Fruit fly (Drosophila melanogaster) whole organism, embryonic: ENCODE results near the gene CG31347.

Experiments
- BtbVII ChIP-seq: fragments of 200-800 bp; sonication (Bioruptor generic); optimal IDR thresholded peaks from 3 replicates; lab custom pipeline; 2017; ENCODE audit warnings: missing biosample characterization, mild to moderate bottlenecking, missing genetic modification characterization
- CG10565 ChIP-seq: fragments of 200-800 bp; sonication (Bioruptor generic); optimal IDR thresholded peaks from 3 replicates; lab custom pipeline; 2016; ENCODE audit warnings: missing biosample characterization, mild to moderate bottlenecking, missing genetic modification characterization
- CG11504 ChIP-seq: fragments of 200-800 bp; sonication (Bioruptor generic); optimal IDR thresholded peaks from 3 replicates; lab custom pipeline; 2019; ENCODE audit warnings: missing biosample characterization, mild to moderate bottlenecking, missing genetic modification characterization, moderate library complexity
- CG12104 ChIP-seq: fragments of 200-800 bp; sonication (Bioruptor generic); optimal IDR thresholded peaks from 3 replicates; lab custom pipeline; 2016; ENCODE audit warnings: missing biosample characterization, missing genetic modification characterization
- CG15601 ChIP-seq: fragments of 200-800 bp; sonication (Bioruptor generic); optimal IDR thresholded peaks from 3 replicates; lab custom pipeline; 2019; ENCODE audit warnings: missing biosample characterization, mild to moderate bottlenecking, missing genetic modification characterization, moderate library complexity
- CG15696 ChIP-seq: fragments of 200-800 bp; sonication (Bioruptor generic); optimal IDR thresholded peaks from 2 replicates; lab custom pipeline; 2019; ENCODE audit warnings: missing biosample characterization, mild to moderate bottlenecking, missing genetic modification characterization, moderate library complexity
- CG17361 ChIP-seq: fragments of 200-800 bp; sonication (Bioruptor generic); IDR thresholded peaks from 3 replicates; pipeline ENCODE4 v1.3.6; 2022; ENCODE audit warnings: missing biosample characterization, missing genetic modification characterization
- CG2199 ChIP-seq: fragments of 200-800 bp; sonication (Bioruptor generic); IDR thresholded peaks from 3 replicates; pipeline ENCODE4 v1.3.6; 2022; ENCODE audit warnings: missing biosample characterization, missing genetic modification characterization
- CG2712 ChIP-seq: fragments of 200-800 bp; optimal IDR thresholded peaks from 3 replicates; lab custom pipeline; 2019; ENCODE audit warnings: missing biosample characterization, mild to moderate bottlenecking, missing genetic modification characterization, moderate library complexity
- CG31441 ChIP-seq: fragments of 200-800 bp; sonication (Bioruptor generic); IDR thresholded peaks from 2 replicates; pipeline ENCODE4 v1.3.6; 2022; ENCODE audit warnings: missing biosample characterization, missing genetic modification characterization
- CG33557 ChIP-seq: fragments of 200-800 bp; sonication (Bioruptor generic); optimal IDR thresholded peaks from 2 replicates; lab custom pipeline; 2019; ENCODE audit warnings: missing biosample characterization, mild to moderate bottlenecking, missing genetic modification characterization, moderate library complexity
- CG3726 ChIP-seq: fragments of 200-800 bp; sonication (Bioruptor generic); IDR thresholded peaks from 3 replicates; pipeline ENCODE4, ENCODE4 v1.3.6; 2022; ENCODE audit warnings: missing biosample characterization, missing genetic modification characterization
- CG4282 ChIP-seq: fragments of 200-800 bp; sonication (Bioruptor generic); optimal IDR thresholded peaks from 2 replicates; lab custom pipeline; 2016; ENCODE audit warnings: missing biosample characterization, missing genetic modification characterization
- CG6272 ChIP-seq: fragments of 200-800 bp; sonication (Bioruptor generic); IDR thresholded peaks from 2 replicates; pipeline ENCODE4 v1.3.6; 2022; ENCODE audit warnings: missing biosample characterization, missing genetic modification characterization
- CG7357 ChIP-seq: fragments of 200-800 bp; sonication (Bioruptor generic); IDR thresholded peaks from 3 replicates; pipeline ENCODE4 v1.3.6; 2022; ENCODE audit warnings: missing biosample characterization, missing genetic modification characterization
- CG7987 ChIP-seq: fragments of 200-800 bp; sonication (Bioruptor generic); optimal IDR thresholded peaks from 2 replicates; lab custom pipeline; 2018; ENCODE audit warnings: missing biosample characterization, mild to moderate bottlenecking, missing genetic modification characterization, moderate library complexity
- CG9727 ChIP-seq: fragments of 200-800 bp; sonication (Bioruptor generic); optimal IDR thresholded peaks from 3 replicates; lab custom pipeline; 2017; ENCODE audit warnings: missing biosample characterization, mild to moderate bottlenecking, missing genetic modification characterization
- Dfd ChIP-seq, 2 experiments: fragments of >200 bp; optimal IDR thresholded peaks; 2 replicates each; lab custom pipeline; 2017; ENCODE audit warnings: missing biosample characterization in 2 of 2, missing genetic modification characterization in 2 of 2
- Gsc ChIP-seq: fragments of 200-800 bp; sonication (Bioruptor generic); IDR thresholded peaks from 2 replicates; pipeline ENCODE4 v1.3.6; 2022; ENCODE audit warnings: missing biosample characterization, missing genetic modification characterization
- HLH3B ChIP-seq: fragments of 200-800 bp; sonication (Bioruptor generic); IDR thresholded peaks from 2 replicates; pipeline ENCODE4 v1.3.6; 2022; ENCODE audit warnings: missing biosample characterization, missing genetic modification characterization
- Jarid2 ChIP-seq: fragments of 200-800 bp; sonication (Bioruptor generic); optimal IDR thresholded peaks from 3 replicates; lab custom pipeline; 2017; ENCODE audit warnings: mild to moderate bottlenecking, missing biosample characterization, missing genetic modification reagents, missing genetic modification characterization
- MTF-1 ChIP-seq: fragments of 200-800 bp; sonication (Bioruptor generic); optimal IDR thresholded peaks from 2 replicates; lab custom pipeline; 2018; ENCODE audit warnings: missing biosample characterization, mild to moderate bottlenecking, missing genetic modification characterization, borderline replicate concordance
- Med ChIP-seq: fragments of 200-800 bp; sonication (Bioruptor generic); peaks from one replicate; lab custom pipeline; 2016; ENCODE audit warnings: missing biosample characterization, missing genetic modification characterization, mild to moderate bottlenecking, inconsistent platforms, moderate library complexity
- Opbp ChIP-seq: fragments of 200-800 bp; sonication (Bioruptor generic); IDR thresholded peaks from 3 replicates; pipeline ENCODE4 v1.3.6; 2022; ENCODE audit warnings: missing biosample characterization, missing genetic modification characterization; ENCODE audit not compliant: partially characterized antibody
- Sox102F ChIP-seq: fragments of 200-800 bp; sonication (Bioruptor generic); optimal IDR thresholded peaks from 2 replicates; lab custom pipeline; 2018; ENCODE audit warnings: missing biosample characterization, mild to moderate bottlenecking, missing genetic modification characterization, moderate library complexity
- Sry-β ChIP-seq: fragments of 200-800 bp; sonication (Bioruptor generic); optimal IDR thresholded peaks from 2 replicates; lab custom pipeline; 2018; ENCODE audit warnings: missing biosample characterization, mild to moderate bottlenecking, missing genetic modification characterization, moderate library complexity
- ac ChIP-seq: fragments of 200-800 bp; sonication (Bioruptor generic); optimal IDR thresholded peaks from 3 replicates; lab custom pipeline; 2017; ENCODE audit warnings: missing biosample characterization, mild to moderate bottlenecking, missing genetic modification characterization
- al ChIP-seq: fragments of 200-800 bp; sonication (Bioruptor generic); IDR thresholded peaks from 2 replicates; pipeline ENCODE4 v1.3.6; 2022; ENCODE audit warnings: missing biosample characterization, missing genetic modification characterization
- ap ChIP-seq: fragments of 200-800 bp; sonication (Bioruptor generic); IDR thresholded peaks from 2 replicates; pipeline ENCODE4 v1.3.6; 2022; ENCODE audit warnings: missing biosample characterization, missing genetic modification characterization
- bsh ChIP-seq, 2 experiments: fragments of 200-800 bp; sonication (Bioruptor generic); optimal IDR thresholded peaks; 2 replicates each; lab custom pipeline; 2017 to 2018; ENCODE audit warnings: mild to moderate bottlenecking in 2 of 2, missing biosample characterization in 2 of 2, missing genetic modification characterization in 2 of 2, moderate library complexity in 1 of 2
- caup ChIP-seq: fragments of 200-800 bp; sonication (Bioruptor generic); optimal IDR thresholded peaks from 3 replicates; lab custom pipeline; 2017; ENCODE audit warnings: missing biosample characterization, mild to moderate bottlenecking, missing genetic modification characterization, moderate library complexity; ENCODE audit not compliant: severe bottlenecking
- cg ChIP-seq: fragments of 200-800 bp; sonication (Bioruptor generic); optimal IDR thresholded peaks from 3 replicates; lab custom pipeline; 2019; ENCODE audit warnings: missing biosample characterization, mild to moderate bottlenecking, missing genetic modification characterization, moderate library complexity
- ci ChIP-seq: fragments of 200-800 bp; sonication (Bioruptor generic); IDR thresholded peaks from 3 replicates; pipeline ENCODE4 v1.3.6; 2022; ENCODE audit warnings: missing biosample characterization, missing genetic modification characterization
- ftz-f1 ChIP-seq: fragments of 200-800 bp; sonication (Bioruptor generic); optimal IDR thresholded peaks from 2 replicates; lab custom pipeline; 2016; ENCODE audit warnings: missing biosample characterization, missing genetic modification characterization
- grn ChIP-seq: fragments of 200-800 bp; sonication (Bioruptor generic); optimal IDR thresholded peaks from 3 replicates; lab custom pipeline; 2017; ENCODE audit warnings: missing biosample characterization, missing genetic modification characterization
- gt ChIP-seq: fragments of 200-800 bp; sonication (Bioruptor generic); IDR thresholded peaks from 2 replicates; pipeline ENCODE4 v1.3.6; 2022; ENCODE audit warnings: missing biosample characterization, missing genetic modification characterization
- hb ChIP-seq: fragments of 200-800 bp; sonication (Bioruptor generic); IDR thresholded peaks from 3 replicates; pipeline ENCODE4 v1.3.6; 2022; ENCODE audit warnings: missing biosample characterization, missing genetic modification characterization; ENCODE audit not compliant: partially characterized antibody
- hth ChIP-seq: fragments of >200 bp; optimal IDR thresholded peaks from 2 replicates; lab custom pipeline; 2017; ENCODE audit warnings: inconsistent platforms
- ind ChIP-seq: fragments of 200-800 bp; sonication (Bioruptor generic); optimal IDR thresholded peaks from 3 replicates; lab custom pipeline; 2016; ENCODE audit warnings: missing biosample characterization, missing genetic modification characterization
- inv ChIP-seq: fragments of 200-800 bp; sonication (Bioruptor generic); IDR thresholded peaks from 2 replicates; pipeline ENCODE4 v1.3.6; 2022; ENCODE audit warnings: missing biosample characterization, missing genetic modification characterization; ENCODE audit not compliant: partially characterized antibody
- klu ChIP-seq: fragments of 200-800 bp; sonication (Bioruptor generic); IDR thresholded peaks from 2 replicates; pipeline ENCODE4 v1.3.6; 2022; ENCODE audit warnings: missing biosample characterization, missing genetic modification characterization
- ro ChIP-seq: fragments of 200-800 bp; sonication (Bioruptor generic); IDR thresholded peaks from 2 replicates; pipeline ENCODE4 v1.3.6; 2022; ENCODE audit warnings: missing biosample characterization, missing genetic modification characterization
- sens ChIP-seq: fragments of 200-800 bp; sonication (Bioruptor generic); peaks from one replicate; lab custom pipeline; 2016; ENCODE audit warnings: missing biosample characterization, missing genetic modification characterization
- sqz ChIP-seq: fragments of 200-800 bp; sonication (Bioruptor generic); optimal IDR thresholded peaks from 3 replicates; lab custom pipeline; 2018; ENCODE audit warnings: missing biosample characterization, mild to moderate bottlenecking, missing genetic modification characterization
- tll ChIP-seq, 2 experiments: fragments of 200-800 bp in 1 of 2; fragments of >200 bp in 1 of 2; sonication (Bioruptor generic) in 1 of 2; optimal IDR thresholded peaks; 2 replicates each; lab custom pipeline; 2017 to 2019; ENCODE audit warnings: missing biosample characterization in 2 of 2, missing genetic modification characterization in 2 of 2, mild to moderate bottlenecking in 1 of 2, moderate library complexity in 1 of 2
- twi ChIP-seq: fragments of 200-800 bp; optimal IDR thresholded peaks from 2 replicates; lab custom pipeline; 2019; ENCODE audit warnings: missing biosample characterization, mild to moderate bottlenecking, missing genetic modification characterization, moderate library complexity
- zen ChIP-seq: fragments of 200-800 bp; sonication (Bioruptor generic); optimal IDR thresholded peaks from 3 replicates; lab custom pipeline; 2018; ENCODE audit warnings: missing biosample characterization, mild to moderate bottlenecking, missing genetic modification characterization, moderate library complexity
- zfh1 ChIP-seq: fragments of 200-800 bp; sonication (Bioruptor generic); IDR thresholded peaks from 3 replicates; pipeline ENCODE4 v1.3.6; 2022; ENCODE audit warnings: missing biosample characterization, missing genetic modification characterization

Gene CG31347

DNA sequence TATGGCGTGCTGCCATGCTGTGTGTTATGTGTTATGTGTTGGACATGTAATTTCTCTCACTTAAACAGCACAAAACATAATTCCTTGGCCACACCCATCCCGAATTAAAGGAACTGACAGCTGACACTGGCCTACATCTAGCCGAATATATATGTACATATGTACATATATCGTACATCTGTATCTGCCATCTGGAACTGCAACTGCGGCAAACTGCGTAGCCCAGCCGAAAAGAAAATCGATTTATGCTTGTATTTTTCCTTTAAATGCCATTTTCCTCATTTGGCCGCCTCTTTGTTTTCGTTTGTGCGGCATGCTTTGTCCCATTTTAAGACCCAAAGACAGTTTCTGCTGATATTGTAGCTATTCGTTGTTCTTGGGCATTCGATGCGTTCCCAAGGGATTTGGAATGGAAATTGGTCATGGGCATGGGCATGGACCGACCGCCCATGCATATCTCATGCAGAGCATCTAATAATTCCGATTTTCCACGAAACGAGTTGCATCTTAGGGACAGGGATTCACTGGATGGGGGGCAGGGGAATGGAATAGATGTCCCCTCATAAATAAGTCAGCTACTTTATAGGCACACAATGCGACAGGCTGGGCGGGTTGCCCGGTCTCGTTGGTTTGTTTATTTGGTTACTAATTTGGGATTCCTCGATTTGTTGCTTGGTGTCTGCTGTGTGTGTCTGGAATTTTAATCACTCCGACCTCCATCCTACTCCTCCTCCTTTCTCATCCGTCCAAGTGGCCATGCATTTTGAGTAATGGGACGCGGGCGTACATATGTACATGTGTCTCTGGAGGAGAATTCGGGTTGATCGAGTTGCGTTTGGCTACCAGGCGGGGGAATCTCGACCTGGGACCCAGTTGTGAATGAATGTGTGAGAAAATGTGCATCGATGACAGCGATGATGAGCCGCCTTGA, 43.0 kb downstream of the CG31347 start (continued):
- TF ChIP-seq CG3726: no peak
- TF ChIP-seq bsh (GFP tag; optimal IDR thresholded peaks at IDR 0.05; lab: Kevin White, UChicago): no peak
- TF ChIP-seq zfh1 (GFP tag; lab: Robert Waterston, UW): 0 out of 3 replicates have a peak, but pooled peaks have one; percentile 15
- peak; percentile 27 for TF ChIP-seq grn
- no peak for TF ChIP-seq Sox102F
- TF ChIP-seq ind (GFP tag; lab: Kevin White, UChicago): no peak
- no peak for TF ChIP-seq CG12104 (GFP tag; lab: Kevin White, UChicago)
- no peak for TF ChIP-seq ac (GFP tag; lab: Kevin White, UChicago)
- TF ChIP-seq al: no peak
- no peak for TF ChIP-seq CG7357 (GFP tag; lab: Robert Waterston, UW)
- no peak for TF ChIP-seq CG6272
- TF ChIP-seq ro (GFP tag; lab: Robert Waterston, UW): no peak
- no peak for TF ChIP-seq CG17361 (GFP tag; lab: Robert Waterston, UW)
- no peak for TF ChIP-seq Gsc
- TF ChIP-seq CG15696 (tag; lab: Kevin White, UChicago): no peak
- TF ChIP-seq HLH3B (GFP tag; lab: Robert Waterston, UW): no peak
- TF ChIP-seq hb (GFP tag; lab: Robert Waterston, UW): no peak
- no peak for TF ChIP-seq CG4282
- TF ChIP-seq ftz-f1: no peak
- no peak for TF ChIP-seq CG31441
- no peak for TF ChIP-seq ap (GFP tag; lab: Robert Waterston, UW)
- TF ChIP-seq CG7987 (GFP tag; lab: Kevin White, UChicago): no peak
- no peak for TF ChIP-seq Dfd (GFP tag; optimal IDR thresholded peaks at IDR 0.05; lab: Kevin White, UChicago)
- TF ChIP-seq gt (GFP tag; lab: Robert Waterston, UW): no peak
- no peak for TF ChIP-seq caup (GFP tag; lab: Kevin White, UChicago)

- TF ChIP-seq sens (GFP tag; lab: Kevin White, UChicago) (peak; percentile 74), BtbVII (GFP tag; lab: Kevin White, UChicago) (no peak), tll (GFP tag; optimal IDR thresholded peaks at IDR 0.05; lab: Kevin White, UChicago) (peak in 1 of 2 experiments; percentile 93), twi (tag; lab: Kevin White, UChicago) (peak; percentile 70), Jarid2 (GFP tag; lab: Kevin White, UChicago) (peak; percentile 72), ci (GFP tag; lab: Robert Waterston, UW) (0 out of 3 replicates have a peak, but pooled peaks have one; percentile 52), CG15601 (peak; percentile 2), Opbp (GFP tag; lab: Robert Waterston, UW) (0 out of 3 replicates have a peak, but pooled peaks have one; percentile 24), cg (peak; percentile 68), zen (tag; lab: Kevin White, UChicago) (peak; percentile 46), CG10565 (GFP tag; lab: Kevin White, UChicago) (no peak), hth (peak; percentile 7), klu (GFP tag; lab: Robert Waterston, UW) (no peak), CG9727 (peak; percentile 0), ac (GFP tag; lab: Kevin White, UChicago) (peak; percentile 97), CG33557 (GFP tag; lab: Kevin White, UChicago) (peak; percentile 24), inv (GFP tag; lab: Robert Waterston, UW) (no peak), MTF-1 (GFP tag; lab: Kevin White, UChicago) (peak; percentile 31), CG11504 (tag; lab: Kevin White, UChicago) (peak; percentile 5), CG2712 (tag; lab: Kevin White, UChicago) (peak; percentile 7), sqz (GFP tag; lab: Kevin White, UChicago) (no peak), CG2199 (GFP tag; lab: Robert Waterston, UW) (0 out of 3 replicates have a peak, but pooled peaks have one; percentile 41), Med (peak; percentile 77), ftz-f1 (no peak), Sry-β (GFP tag; lab: Kevin White, UChicago) (no peak)
These were observed 44.4 kb downstream of the CG31347 start, which contains the start of gene Dtg for dm6 chr3R:12647954-12648353. Gene Dtg, plus strand, starts transcription at chr3R:12648058.
